Fruit fly (Drosophila melanogaster): ENCODE results near the gene CG17600.

- no peak for TF ChIP-seq CG8478 (optimal IDR thresholded peaks at IDR 0.05)
- peak; percentile 76 to 77 for TF ChIP-seq CTCF (optimal IDR thresholded peaks at IDR 0.05)
Observed at dm6 chrX:22582909-22583308, 67.9 kb downstream of the CG17600 start.

All from S2 (cell line).